Fruit fly (Drosophila melanogaster) whole organism, adult: ENCODE measurements around the gene RhoGEF4.

Source experiments
- CG33017 ChIP-seq: fragments of 200-800 bp; sonication (Bioruptor generic); optimal IDR thresholded peaks from 2 replicates; lab custom pipeline; 2018; ENCODE audit warnings: missing biosample characterization, mild to moderate bottlenecking, missing genetic modification characterization, moderate library complexity
- CG5204 ChIP-seq: fragments of 200-800 bp; sonication (Bioruptor generic); optimal IDR thresholded peaks from 2 replicates; lab custom pipeline; 2016; ENCODE audit warnings: missing biosample characterization, missing genetic modification characterization
- CG7101 ChIP-seq: fragments of 200-800 bp; sonication (Bioruptor generic); optimal IDR thresholded peaks from 2 replicates; lab custom pipeline; 2018; ENCODE audit warnings: missing biosample characterization, mild to moderate bottlenecking, missing genetic modification characterization, moderate library complexity
- Crg-1 ChIP-seq: fragments of 200-800 bp; sonication (Bioruptor generic); optimal IDR thresholded peaks from 2 replicates; lab custom pipeline; 2016; ENCODE audit warnings: missing biosample characterization, missing genetic modification characterization
- Hr96 ChIP-seq: fragments of 200-800 bp; sonication (Bioruptor generic); optimal IDR thresholded peaks from 2 replicates; lab custom pipeline; 2016; ENCODE audit warnings: missing biosample characterization, missing genetic modification characterization
- pad ChIP-seq: fragments of 200-800 bp; sonication (Bioruptor generic); optimal IDR thresholded peaks from 3 replicates; lab custom pipeline; 2017; ENCODE audit warnings: missing biosample characterization, missing genetic modification characterization, mild to moderate bottlenecking, moderate library complexity, missing genetic modification reagents
- tj ChIP-seq: fragments of 200-800 bp; sonication (Bioruptor generic); optimal IDR thresholded peaks from 3 replicates; lab custom pipeline; 2017; ENCODE audit warnings: missing biosample characterization, mild to moderate bottlenecking, missing genetic modification characterization, moderate library complexity

- peak; percentile 96 for TF ChIP-seq CG7101 (tag; lab: Kevin White, UChicago)
- TF ChIP-seq tj (GFP tag; lab: Kevin White, UChicago): peak; percentile 88
- peak; percentile 93 for TF ChIP-seq CG33017
- TF ChIP-seq Crg-1 (GFP tag; lab: Kevin White, UChicago): peak; percentile 80
- peak; percentile 69 for TF ChIP-seq pad (GFP tag; lab: Kevin White, UChicago)
- no peak for TF ChIP-seq Hr96 (GFP tag; lab: Kevin White, UChicago)
- TF ChIP-seq CG5204 (GFP tag; lab: Kevin White, UChicago): no peak
Measured at dm6 chr3L:7328567-7329253, 5.5 kb upstream of the RhoGEF4 start, which contains the start of the genes mrva, CG42307 and mus312.
